Fruit fly (Drosophila melanogaster): ENCODE data around the gene Fer1.

- no peak for TF ChIP-seq Myc (optimal IDR thresholded peaks at IDR 0.05)
- TF ChIP-seq h (optimal IDR thresholded peaks at IDR 0.05) = no peak
- TF ChIP-seq psq (optimal IDR thresholded peaks at IDR 0.05) = no peak
- no peak for TF ChIP-seq insv (optimal IDR thresholded peaks at IDR 0.05)
- TF ChIP-seq ttk (optimal IDR thresholded peaks at IDR 0.05) = no peak
- TF ChIP-seq Sin3A (optimal IDR thresholded peaks at IDR 0.05) = no peak
Measured at dm6 chr3R:7104308-7104707, 31.7 kb upstream of the Fer1 start.

Data from Kc167 (cell line).